Worm (Caenorhabditis elegans) whole organism, mixed stage, embryonic: Measurements from ENCODE around the gene EEED8.3.

Experiments
- blmp-1 ChIP-seq: fragments of 150-350 bp; optimal IDR thresholded peaks from 2 replicates; lab custom pipeline; 2014; ENCODE audit warnings: missing biosample characterization, missing genetic modification characterization
- cnd-1 ChIP-seq: fragments of 200-800 bp; sonication (Bioruptor generic); optimal IDR thresholded peaks from 2 replicates; lab custom pipeline; 2018; ENCODE audit warnings: mild to moderate bottlenecking, missing genetic modification characterization, missing compliant biosample characterization
- elt-1 ChIP-seq: sonication (generic microtip); optimal IDR thresholded peaks from 2 replicates; lab custom pipeline; 2017; ENCODE audit warnings: missing genetic modification characterization, mild to moderate bottlenecking, missing compliant biosample characterization, antibody characterized with exemption, moderate library complexity, borderline replicate concordance; ENCODE audit not compliant: insufficient read depth
- elt-3 ChIP-seq: fragments of 150-350 bp; optimal IDR thresholded peaks from 2 replicates; lab custom pipeline; 2014; ENCODE audit warnings: missing biosample characterization, missing genetic modification characterization
- hlh-1 ChIP-seq: fragments of 150-350 bp; optimal IDR thresholded peaks from 2 replicates; lab custom pipeline; 2014; ENCODE audit warnings: missing biosample characterization, missing genetic modification reagents, missing genetic modification characterization
- lin-13 ChIP-seq: fragments of 150-350 bp; optimal IDR thresholded peaks from 2 replicates; lab custom pipeline; 2014; ENCODE audit warnings: missing biosample characterization, missing genetic modification characterization
- mab-5 ChIP-seq: fragments of 150-350 bp; optimal IDR thresholded peaks from 2 replicates; lab custom pipeline; 2014; ENCODE audit warnings: missing biosample characterization, missing genetic modification characterization
- mep-1 ChIP-seq: fragments of 150-350 bp; optimal IDR thresholded peaks from 2 replicates; lab custom pipeline; 2017; ENCODE audit warnings: missing biosample characterization, missing genetic modification reagents, missing genetic modification characterization, inconsistent platforms
- nhr-76 ChIP-seq: sonication (generic microtip); optimal IDR thresholded peaks from 2 replicates; lab custom pipeline; 2017; ENCODE audit warnings: missing biosample characterization, missing genetic modification characterization
- pha-4 ChIP-seq: fragments of 150-350 bp; optimal IDR thresholded peaks from 2 replicates; lab custom pipeline; 2018; ENCODE audit warnings: missing biosample characterization, missing genetic modification reagents, missing genetic modification characterization
- sem-2 ChIP-seq: fragments of 200-800 bp; sonication (Bioruptor generic); optimal IDR thresholded peaks from 2 replicates; lab custom pipeline; 2018; ENCODE audit warnings: mild to moderate bottlenecking, missing genetic modification characterization, missing compliant biosample characterization
- snpc-4 ChIP-seq: fragments of 150-350 bp; optimal IDR thresholded peaks from 2 replicates; lab custom pipeline; 2014; ENCODE audit warnings: missing biosample characterization, missing genetic modification characterization
- unc-39 ChIP-seq: fragments of 150-350 bp; optimal IDR thresholded peaks from 2 replicates; lab custom pipeline; 2014; ENCODE audit warnings: missing biosample characterization, missing genetic modification characterization
- unc-62 ChIP-seq: fragments of 150-350 bp; optimal IDR thresholded peaks from 2 replicates; lab custom pipeline; 2014; ENCODE audit warnings: missing biosample characterization, missing genetic modification reagents, missing genetic modification characterization

DNA sequence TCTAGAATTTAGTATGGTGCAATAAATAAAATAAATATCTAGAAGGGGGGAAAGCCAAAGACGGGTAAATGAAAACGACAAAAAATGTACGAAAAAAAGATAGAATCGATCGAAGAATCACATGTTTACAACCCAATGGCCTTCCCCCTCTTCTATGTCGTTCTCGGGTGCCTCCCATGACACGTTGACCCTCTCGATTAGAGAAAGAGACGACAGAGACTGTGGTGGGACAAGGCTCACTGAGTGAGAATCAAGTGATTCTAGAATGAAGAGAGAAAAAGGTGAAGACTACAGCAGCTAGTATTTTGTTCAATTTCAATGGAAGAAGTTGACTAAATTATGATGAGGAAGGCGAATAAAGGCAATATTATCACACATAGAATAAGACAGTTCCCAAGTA, 12.0 kb downstream of the EEED8.3 start:
- TF ChIP-seq unc-39 (no peak), pha-4 (tag; lab: Kevin White, UChicago) (peak; percentile 33), unc-62 (GFP tag; lab: Kevin White, UChicago) (peak; percentile 39), sem-2 (GFP tag; lab: Kevin White, UChicago) (no peak), cnd-1 (no peak), lin-13 (tag; lab: Kevin White, UChicago) (no peak), mep-1 (peak; percentile 3), nhr-76 (no peak), mab-5 (no peak), hlh-1 (tag; lab: Kevin White, UChicago) (no peak), elt-3 (tag; lab: Kevin White, UChicago) (no peak), blmp-1 (tag; lab: Kevin White, UChicago) (no peak), elt-1 (tag; lab: Kevin White, UChicago) (no peak), snpc-4 (no peak)
